Fruit fly (Drosophila melanogaster) whole organism, embryonic: ENCODE measurements around the gene CG4949.

Source experiments
- Asciz ChIP-seq: fragments of 200-800 bp; sonication (Bioruptor generic); optimal IDR thresholded peaks from 2 replicates; lab custom pipeline; 2017; ENCODE audit warnings: missing biosample characterization, mild to moderate bottlenecking, missing genetic modification characterization, missing genetic modification reagents
- CG10147 ChIP-seq: fragments of 200-800 bp; sonication (Bioruptor generic); optimal IDR thresholded peaks from 2 replicates; lab custom pipeline; 2019; ENCODE audit warnings: missing biosample characterization, mild to moderate bottlenecking, missing genetic modification characterization, moderate library complexity
- CG10274 ChIP-seq: fragments of 200-800 bp; sonication (Bioruptor generic); optimal IDR thresholded peaks from 3 replicates; lab custom pipeline; 2017; ENCODE audit warnings: missing biosample characterization, mild to moderate bottlenecking, missing genetic modification characterization
- CG10462 ChIP-seq: fragments of 200-800 bp; sonication (Bioruptor generic); optimal IDR thresholded peaks from 2 replicates; lab custom pipeline; 2016; ENCODE audit warnings: missing biosample characterization, missing genetic modification characterization
- CG12391 ChIP-seq: fragments of 200-800 bp; sonication (Bioruptor generic); optimal IDR thresholded peaks from 3 replicates; lab custom pipeline; 2018; ENCODE audit warnings: missing biosample characterization, mild to moderate bottlenecking, missing genetic modification characterization, moderate library complexity
- CG14860 ChIP-seq: fragments of 200-800 bp; sonication (Bioruptor generic); IDR thresholded peaks from 3 replicates; pipeline ENCODE4 v1.3.6; 2022; ENCODE audit warnings: missing biosample characterization, missing genetic modification characterization; ENCODE audit not compliant: partially characterized antibody
- CG1647 ChIP-seq: fragments of 200-800 bp; sonication (Bioruptor generic); optimal IDR thresholded peaks from 3 replicates; lab custom pipeline; 2016; ENCODE audit warnings: missing biosample characterization, missing genetic modification characterization
- CG16863 ChIP-seq: fragments of 200-800 bp; sonication (Bioruptor generic); optimal IDR thresholded peaks from 3 replicates; lab custom pipeline; 2016; ENCODE audit warnings: missing biosample characterization, missing genetic modification characterization
- CG18262 ChIP-seq: fragments of 200-800 bp; optimal IDR thresholded peaks from 3 replicates; lab custom pipeline; 2019; ENCODE audit warnings: missing biosample characterization, mild to moderate bottlenecking, missing genetic modification characterization, moderate library complexity
- CG18619 ChIP-seq: fragments of 200-800 bp; sonication (Bioruptor generic); optimal IDR thresholded peaks from 3 replicates; lab custom pipeline; 2017; ENCODE audit warnings: missing biosample characterization, mild to moderate bottlenecking, missing genetic modification characterization
- CG2120 ChIP-seq: fragments of 200-800 bp; sonication (Bioruptor generic); optimal IDR thresholded peaks from 3 replicates; lab custom pipeline; 2016; ENCODE audit warnings: missing biosample characterization, missing genetic modification characterization
- CG2129 ChIP-seq: fragments of 200-800 bp; sonication (Bioruptor generic); IDR thresholded peaks from 2 replicates; pipeline ENCODE4 v1.3.6; 2022; ENCODE audit warnings: missing biosample characterization, missing genetic modification characterization; ENCODE audit not compliant: partially characterized antibody
- CG31365 ChIP-seq: fragments of 200-800 bp; sonication (Bioruptor generic); optimal IDR thresholded peaks from 2 replicates; lab custom pipeline; 2018; ENCODE audit warnings: missing biosample characterization, mild to moderate bottlenecking, missing genetic modification characterization
- CG3995 ChIP-seq: fragments of 200-800 bp; sonication (Bioruptor generic); optimal IDR thresholded peaks from 3 replicates; lab custom pipeline; 2016; ENCODE audit warnings: missing biosample characterization, missing genetic modification characterization
- CG4424 ChIP-seq: fragments of 200-800 bp; sonication (Bioruptor generic); optimal IDR thresholded peaks from 3 replicates; lab custom pipeline; 2016; ENCODE audit warnings: missing biosample characterization, missing genetic modification characterization
- CG4730 ChIP-seq: fragments of 200-800 bp; sonication (Bioruptor generic); IDR thresholded peaks from 2 replicates; pipeline ENCODE4 v1.3.6; 2022; ENCODE audit warnings: missing biosample characterization, missing genetic modification characterization
- CG5245 ChIP-seq: fragments of 200-800 bp; sonication (Bioruptor generic); optimal IDR thresholded peaks from 3 replicates; lab custom pipeline; 2016; ENCODE audit warnings: missing biosample characterization, missing genetic modification characterization
- CG9215 ChIP-seq: fragments of 200-800 bp; sonication (Bioruptor generic); IDR thresholded peaks from 2 replicates; pipeline ENCODE4 v1.3.6; 2022; ENCODE audit warnings: missing biosample characterization, missing genetic modification characterization
- Dp ChIP-seq: fragments of 200-800 bp; sonication (Bioruptor generic); optimal IDR thresholded peaks from 2 replicates; lab custom pipeline; 2018; ENCODE audit warnings: missing biosample characterization, mild to moderate bottlenecking, missing genetic modification characterization, moderate library complexity
- HLH54F ChIP-seq: fragments of 200-800 bp; sonication (Bioruptor generic); optimal IDR thresholded peaks from 3 replicates; lab custom pipeline; 2016; ENCODE audit warnings: missing biosample characterization, missing genetic modification characterization
- Jarid2 ChIP-seq: fragments of 200-800 bp; sonication (Bioruptor generic); optimal IDR thresholded peaks from 3 replicates; lab custom pipeline; 2017; ENCODE audit warnings: mild to moderate bottlenecking, missing biosample characterization, missing genetic modification reagents, missing genetic modification characterization
- Lim3 ChIP-seq: fragments of 200-800 bp; sonication (Bioruptor generic); IDR thresholded peaks from 2 replicates; pipeline ENCODE4 v1.3.6; 2022; ENCODE audit warnings: missing biosample characterization, missing genetic modification characterization
- Neu2 ChIP-seq: fragments of 200-800 bp; sonication (Bioruptor generic); optimal IDR thresholded peaks from 3 replicates; lab custom pipeline; 2016; ENCODE audit warnings: missing biosample characterization, missing genetic modification characterization, borderline replicate concordance
- Nf-YC ChIP-seq: fragments of 200-800 bp; optimal IDR thresholded peaks from 3 replicates; lab custom pipeline; 2019; ENCODE audit warnings: missing biosample characterization, mild to moderate bottlenecking, missing genetic modification characterization, moderate library complexity
- Rfx ChIP-seq: fragments of 200-800 bp; sonication (Bioruptor generic); IDR thresholded peaks from 2 replicates; pipeline ENCODE4 v1.3.6; 2022; ENCODE audit warnings: missing biosample characterization, missing genetic modification characterization
- Tbp ChIP-seq: fragments of >200 bp; optimal IDR thresholded peaks from 2 replicates; lab custom pipeline; 2018; ENCODE audit warnings: missing biosample characterization, missing genetic modification characterization
- al ChIP-seq: fragments of 200-800 bp; sonication (Bioruptor generic); IDR thresholded peaks from 2 replicates; pipeline ENCODE4 v1.3.6; 2022; ENCODE audit warnings: missing biosample characterization, missing genetic modification characterization
- aop ChIP-seq: fragments of 200-800 bp; sonication (Bioruptor generic); IDR thresholded peaks from 2 replicates; pipeline ENCODE4 v1.3.6; 2022; ENCODE audit warnings: missing biosample characterization, missing genetic modification characterization
- bbx ChIP-seq: fragments of 200-800 bp; sonication (Bioruptor generic); IDR thresholded peaks from 2 replicates; pipeline ENCODE4 v1.3.6; 2022; ENCODE audit warnings: missing biosample characterization, missing genetic modification characterization; ENCODE audit not compliant: partially characterized antibody
- bowl ChIP-seq: fragments of 200-800 bp; sonication (Bioruptor generic); IDR thresholded peaks from 2 replicates; pipeline ENCODE4 v1.3.6; 2022; ENCODE audit warnings: missing biosample characterization, missing genetic modification characterization
- br ChIP-seq: fragments of >200 bp; optimal IDR thresholded peaks from 2 replicates; lab custom pipeline; 2017
- bsh ChIP-seq, 2 experiments: fragments of 200-800 bp; sonication (Bioruptor generic); optimal IDR thresholded peaks; 2 replicates each; lab custom pipeline; 2017 to 2018; ENCODE audit warnings: mild to moderate bottlenecking in 2 of 2, missing biosample characterization in 2 of 2, missing genetic modification characterization in 2 of 2, moderate library complexity in 1 of 2
- caup ChIP-seq: fragments of 200-800 bp; sonication (Bioruptor generic); optimal IDR thresholded peaks from 3 replicates; lab custom pipeline; 2017; ENCODE audit warnings: missing biosample characterization, mild to moderate bottlenecking, missing genetic modification characterization, moderate library complexity; ENCODE audit not compliant: severe bottlenecking
- chif ChIP-seq, 2 experiments: fragments of 200-800 bp; sonication (Bioruptor generic); optimal IDR thresholded peaks; 3 replicates each; lab custom pipeline; 2016; ENCODE audit warnings: missing biosample characterization in 2 of 2, missing genetic modification characterization in 2 of 2
- ci ChIP-seq: fragments of 200-800 bp; sonication (Bioruptor generic); IDR thresholded peaks from 3 replicates; pipeline ENCODE4 v1.3.6; 2022; ENCODE audit warnings: missing biosample characterization, missing genetic modification characterization
- croc ChIP-seq: fragments of 200-800 bp; sonication (Bioruptor generic); conservative IDR thresholded peaks from 3 replicates; pipeline ENCODE4 v1.3.6; 2022; ENCODE audit warnings: missing biosample characterization, missing genetic modification characterization
- ems ChIP-seq: fragments of 200-800 bp; sonication (Bioruptor generic); optimal IDR thresholded peaks from 3 replicates; lab custom pipeline; 2016; ENCODE audit warnings: missing biosample characterization, missing genetic modification characterization
- ewg ChIP-seq: fragments of 200-800 bp; sonication (Bioruptor generic); optimal IDR thresholded peaks from 3 replicates; lab custom pipeline; 2017; ENCODE audit warnings: mild to moderate bottlenecking, missing biosample characterization, missing genetic modification reagents, missing genetic modification characterization
- gfzf ChIP-seq: fragments of 200-800 bp; sonication (Bioruptor generic); optimal IDR thresholded peaks from 2 replicates; lab custom pipeline; 2016; ENCODE audit warnings: missing biosample characterization, mild to moderate bottlenecking, missing genetic modification characterization, moderate library complexity
- gsb-n ChIP-seq: fragments of 200-800 bp; sonication (Bioruptor generic); optimal IDR thresholded peaks from 3 replicates; lab custom pipeline; 2018; ENCODE audit warnings: missing biosample characterization, mild to moderate bottlenecking, missing genetic modification characterization
- ind ChIP-seq: fragments of 200-800 bp; sonication (Bioruptor generic); optimal IDR thresholded peaks from 3 replicates; lab custom pipeline; 2016; ENCODE audit warnings: missing biosample characterization, missing genetic modification characterization
- kay ChIP-seq: fragments of 200-800 bp; sonication (Bioruptor generic); optimal IDR thresholded peaks from 2 replicates; lab custom pipeline; 2016; ENCODE audit warnings: missing biosample characterization, missing genetic modification characterization
- lmd ChIP-seq: fragments of 200-800 bp; sonication (Bioruptor generic); IDR thresholded peaks from 2 replicates; pipeline ENCODE4 v1.3.6; 2022; ENCODE audit warnings: missing biosample characterization, missing genetic modification characterization
- nau ChIP-seq: fragments of 200-800 bp; sonication (Bioruptor generic); optimal IDR thresholded peaks from 3 replicates; lab custom pipeline; 2017; ENCODE audit warnings: missing biosample characterization, mild to moderate bottlenecking, missing genetic modification characterization, missing genetic modification reagents
- slou ChIP-seq: fragments of 200-800 bp; sonication (Bioruptor generic); optimal IDR thresholded peaks from 3 replicates; lab custom pipeline; 2016; ENCODE audit warnings: missing biosample characterization, missing genetic modification characterization
- stwl ChIP-seq: fragments of 200-800 bp; sonication (Bioruptor generic); optimal IDR thresholded peaks from 3 replicates; lab custom pipeline; 2018; ENCODE audit warnings: missing biosample characterization, mild to moderate bottlenecking, missing genetic modification characterization, moderate library complexity
- sug ChIP-seq: fragments of 200-800 bp; optimal IDR thresholded peaks from 2 replicates; lab custom pipeline; 2019; ENCODE audit warnings: missing biosample characterization, mild to moderate bottlenecking, missing genetic modification characterization, moderate library complexity
- tap ChIP-seq: fragments of 200-800 bp; optimal IDR thresholded peaks from 3 replicates; lab custom pipeline; 2019; ENCODE audit warnings: missing biosample characterization, mild to moderate bottlenecking, missing genetic modification characterization, moderate library complexity
- wor ChIP-seq: fragments of 200-800 bp; sonication (Bioruptor generic); IDR thresholded peaks from 2 replicates; pipeline ENCODE4 v1.3.6; 2022; ENCODE audit warnings: missing biosample characterization, missing genetic modification characterization

CG4949 gene

DNA sequence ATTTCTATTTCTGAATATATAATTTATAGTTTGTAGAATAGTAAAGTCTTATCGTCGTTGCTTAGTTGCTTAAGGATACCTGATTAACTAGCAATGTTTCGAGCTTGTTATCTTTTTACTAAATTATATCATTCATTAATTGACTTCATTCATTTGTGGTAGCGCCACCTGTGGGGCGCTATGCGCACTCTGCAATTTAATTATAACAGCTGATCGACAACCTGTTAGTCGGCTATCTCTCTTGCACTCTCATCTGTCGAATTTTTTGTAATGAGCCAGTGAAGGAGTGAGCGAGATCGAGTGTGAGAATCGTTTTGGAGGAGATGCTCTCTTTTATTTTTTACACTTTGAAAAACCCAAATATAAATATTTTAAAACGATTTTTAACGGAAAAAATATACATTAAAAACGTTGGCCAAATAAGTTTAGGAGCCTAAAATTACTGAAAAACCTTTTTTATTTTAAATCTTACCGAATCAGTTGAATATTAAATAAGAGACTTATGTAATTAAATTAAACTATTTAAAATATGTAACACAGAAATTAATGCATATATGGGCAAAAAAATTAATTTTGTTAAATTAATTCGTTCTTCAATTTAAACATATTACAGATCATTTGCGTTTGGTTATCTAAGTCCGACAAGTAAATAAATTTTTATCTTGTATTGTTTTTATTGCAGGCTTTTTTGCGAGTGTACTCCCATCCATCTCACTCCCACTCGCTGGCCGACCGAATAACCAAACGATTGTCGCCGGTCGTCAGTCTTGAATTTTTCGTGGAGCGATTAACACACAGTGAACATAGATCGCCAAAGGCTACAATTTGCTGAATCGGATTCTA, 12.6 kb downstream of the CG4949 start, which contains the start of the genes CG16700 and CG4991 (continued):
- TF ChIP-seq CG2120 (GFP tag; lab: Kevin White, UChicago): peak; percentile 63
- TF ChIP-seq slou (GFP tag; lab: Kevin White, UChicago): peak; percentile 78
- peak; percentile 80 for TF ChIP-seq CG10147
- peak; percentile 66 for TF ChIP-seq caup (GFP tag; lab: Kevin White, UChicago)
- TF ChIP-seq Tbp: no peak
- TF ChIP-seq bbx (GFP tag; lab: Robert Waterston, UW): no peak
- TF ChIP-seq CG18619 (GFP tag; lab: Kevin White, UChicago): peak; percentile 76
- peak; percentile 50 for TF ChIP-seq ind (GFP tag; lab: Kevin White, UChicago)
- TF ChIP-seq Jarid2 (GFP tag; lab: Kevin White, UChicago): peak; percentile 11
- peak; percentile 95 for TF ChIP-seq CG18262 (tag; lab: Kevin White, UChicago)
- TF ChIP-seq Lim3 (GFP tag; lab: Robert Waterston, UW): no peak
- peak; percentile 13 for TF ChIP-seq CG5245
- TF ChIP-seq lmd: peak; percentile 85
- TF ChIP-seq CG10462 (GFP tag; lab: Kevin White, UChicago): peak; percentile 42
- no peak for TF ChIP-seq CG14860 (GFP tag; lab: Robert Waterston, UW)
- peak; percentile 37 for TF ChIP-seq CG3995 (GFP tag; lab: Kevin White, UChicago)
- TF ChIP-seq Nf-YC (tag; lab: Kevin White, UChicago): peak; percentile 83
- no peak for TF ChIP-seq br
- no peak for TF ChIP-seq CG1647
- peak; percentile 69; the same call in 1 of the 2 replicates for TF ChIP-seq al (GFP tag; lab: Robert Waterston, UW)
- TF ChIP-seq CG10274: peak; percentile 41
- peak; percentile 58; the same call in 1 of the 2 replicates for TF ChIP-seq wor (GFP tag; lab: Robert Waterston, UW)
- TF ChIP-seq chif (GFP tag; optimal IDR thresholded peaks at IDR 0.05; lab: Kevin White, UChicago): peak in 1 of 2 experiments; percentile 20
- no peak for TF ChIP-seq CG2129 (GFP tag; lab: Robert Waterston, UW)
- TF ChIP-seq ems (GFP tag; lab: Kevin White, UChicago): no peak
- no peak for TF ChIP-seq Dp (GFP tag; lab: Kevin White, UChicago)
- TF ChIP-seq HLH54F: no peak
- peak; percentile 9 for TF ChIP-seq CG16863 (GFP tag; lab: Kevin White, UChicago)
- no peak for TF ChIP-seq stwl
- peak; percentile 84 for TF ChIP-seq sug (tag; lab: Kevin White, UChicago)
- no peak for TF ChIP-seq bowl (GFP tag; lab: Robert Waterston, UW)
- TF ChIP-seq kay (GFP tag; lab: Kevin White, UChicago): peak; percentile 54
- peak; percentile 37; the same call in 1 of the 2 replicates for TF ChIP-seq CG4730
- peak in 1 of 2 experiments; percentile 71 for TF ChIP-seq bsh (GFP tag; optimal IDR thresholded peaks at IDR 0.05; lab: Kevin White, UChicago)
- no peak for TF ChIP-seq CG31365 (tag; lab: Kevin White, UChicago)
- peak; percentile 70 for TF ChIP-seq Asciz (GFP tag; lab: Kevin White, UChicago)
- peak; percentile 87 for TF ChIP-seq CG12391
- TF ChIP-seq CG4424 (GFP tag; lab: Kevin White, UChicago): peak; percentile 79
- peak; percentile 75 for TF ChIP-seq gsb-n
- peak; percentile 65 for TF ChIP-seq tap
- TF ChIP-seq Rfx (GFP tag; lab: Robert Waterston, UW): peak; percentile 82
- TF ChIP-seq gfzf: no peak
- peak; percentile 65 for TF ChIP-seq croc
- no peak for TF ChIP-seq aop (GFP tag; lab: Robert Waterston, UW)
- peak; percentile 82 for TF ChIP-seq CG9215
- no peak for TF ChIP-seq Neu2 (GFP tag; lab: Kevin White, UChicago)
- TF ChIP-seq ewg: peak; percentile 37
- peak; percentile 11; the same call in 1 of the 3 replicates for TF ChIP-seq ci (GFP tag; lab: Robert Waterston, UW)
- TF ChIP-seq nau: peak; percentile 39
